Worm (Caenorhabditis elegans) whole organism, mixed stage, embryonic: ENCODE data around the gene bgnt-1.4.

Experiments used
- elt-1 ChIP-seq: sonication (generic microtip); optimal IDR thresholded peaks from 2 replicates; lab custom pipeline; 2017; ENCODE audit warnings: missing genetic modification characterization, mild to moderate bottlenecking, missing compliant biosample characterization, antibody characterized with exemption, moderate library complexity, borderline replicate concordance; ENCODE audit not compliant: insufficient read depth
- ham-2 ChIP-seq: fragments of 200-800 bp; sonication (Bioruptor generic); optimal IDR thresholded peaks from 2 replicates; lab custom pipeline; 2018; ENCODE audit warnings: mild to moderate bottlenecking, missing genetic modification characterization, missing compliant biosample characterization
- lin-13 ChIP-seq: fragments of 150-350 bp; optimal IDR thresholded peaks from 2 replicates; lab custom pipeline; 2014; ENCODE audit warnings: missing biosample characterization, missing genetic modification characterization
- lsy-2 ChIP-seq: fragments of 150-350 bp; optimal IDR thresholded peaks from 2 replicates; lab custom pipeline; 2014; ENCODE audit warnings: missing biosample characterization, missing genetic modification characterization
- nhr-12 ChIP-seq: fragments of 150-350 bp; optimal IDR thresholded peaks from 2 replicates; lab custom pipeline; 2014; ENCODE audit warnings: missing biosample characterization, missing genetic modification characterization
- nhr-237 ChIP-seq: fragments of 150-350 bp; optimal IDR thresholded peaks from 2 replicates; lab custom pipeline; 2014; ENCODE audit warnings: missing biosample characterization, missing genetic modification characterization
- nhr-76 ChIP-seq: sonication (generic microtip); optimal IDR thresholded peaks from 2 replicates; lab custom pipeline; 2017; ENCODE audit warnings: missing biosample characterization, missing genetic modification characterization
- snpc-4 ChIP-seq: fragments of 150-350 bp; optimal IDR thresholded peaks from 2 replicates; lab custom pipeline; 2014; ENCODE audit warnings: missing biosample characterization, missing genetic modification characterization
- tbx-8 ChIP-seq: fragments of 200-800 bp; sonication (Bioruptor generic); optimal IDR thresholded peaks from 2 replicates; lab custom pipeline; 2018; ENCODE audit warnings: mild to moderate bottlenecking, missing genetic modification characterization, moderate library complexity, missing compliant biosample characterization
- unc-39 ChIP-seq: fragments of 150-350 bp; optimal IDR thresholded peaks from 2 replicates; lab custom pipeline; 2014; ENCODE audit warnings: missing biosample characterization, missing genetic modification characterization
- unc-62 ChIP-seq: fragments of 150-350 bp; optimal IDR thresholded peaks from 2 replicates; lab custom pipeline; 2014; ENCODE audit warnings: missing biosample characterization, missing genetic modification reagents, missing genetic modification characterization

- no peak for TF ChIP-seq lin-13 (tag; lab: Kevin White, UChicago)
- no peak for TF ChIP-seq nhr-76 (tag; lab: Kevin White, UChicago)
- no peak for TF ChIP-seq unc-39
- TF ChIP-seq unc-62 (GFP tag; lab: Kevin White, UChicago), result no peak
- TF ChIP-seq ham-2, result no peak
- no peak for TF ChIP-seq tbx-8
- TF ChIP-seq elt-1 (tag; lab: Kevin White, UChicago), result no peak
- TF ChIP-seq snpc-4, result no peak
- no peak for TF ChIP-seq lsy-2
- TF ChIP-seq nhr-12 (tag; lab: Kevin White, UChicago), result no peak
- no peak for TF ChIP-seq nhr-237 (tag; lab: Kevin White, UChicago)
Measured at ce11 chrV:4783313-4783712, 22.5 kb downstream of the bgnt-1.4 start, which contains the start of gene Y60C6A.1.
